Worm (Caenorhabditis elegans) whole organism, L1 larva: ENCODE data around the gene rps-14.

Experiments used
- C04F5.9 ChIP-seq: sonication (generic microtip); optimal IDR thresholded peaks from 2 replicates; lab custom pipeline; 2016; ENCODE audit warnings: missing genetic modification characterization, missing compliant biosample characterization
- C16A3.4 ChIP-seq: fragments of 150-350 bp; optimal IDR thresholded peaks from 2 replicates; lab custom pipeline; 2014; ENCODE audit warnings: missing biosample characterization, missing genetic modification characterization
- C34B4.2 ChIP-seq: sonication (generic microtip); optimal IDR thresholded peaks from 2 replicates; lab custom pipeline; 2017; ENCODE audit warnings: mild to moderate bottlenecking, missing genetic modification characterization, missing compliant biosample characterization
- aha-1 ChIP-seq: fragments of 150-350 bp; optimal IDR thresholded peaks from 2 replicates; lab custom pipeline; 2014; ENCODE audit warnings: missing biosample characterization, missing genetic modification characterization
- ama-1 ChIP-seq: fragments of 150-350 bp; optimal IDR thresholded peaks from 2 replicates; lab custom pipeline; 2014
- ceh-63 ChIP-seq: fragments of 200-800 bp; sonication (Bioruptor generic); optimal IDR thresholded peaks from 2 replicates; lab custom pipeline; 2018; ENCODE audit warnings: mild to moderate bottlenecking, missing genetic modification characterization, missing compliant biosample characterization
- ceh-8 ChIP-seq: fragments of 200-800 bp; sonication (Bioruptor generic); optimal IDR thresholded peaks from 2 replicates; lab custom pipeline; 2018; ENCODE audit warnings: mild to moderate bottlenecking, missing genetic modification characterization, moderate library complexity, missing compliant biosample characterization
- ceh-82 ChIP-seq, 3 experiments: fragments of 150-350 bp in 1 of 3; sonication (generic microtip) in 2 of 3; optimal IDR thresholded peaks; 2 replicates each; lab custom pipeline; 2014 to 2017; ENCODE audit warnings: missing biosample characterization in 3 of 3, missing genetic modification characterization in 3 of 3
- dpl-1 ChIP-seq, 3 experiments: fragments of 150-350 bp in 2 of 3; sonication (generic microtip) in 1 of 3; optimal IDR thresholded peaks; 2 replicates each; lab custom pipeline; 2014 to 2017; ENCODE audit warnings: missing biosample characterization in 3 of 3, missing genetic modification characterization in 3 of 3, missing genetic modification reagents in 3 of 3
- dsc-1 ChIP-seq: sonication (generic microtip); optimal IDR thresholded peaks from 2 replicates; lab custom pipeline; 2016; ENCODE audit warnings: mild to moderate bottlenecking, missing genetic modification characterization, missing compliant biosample characterization
- efl-1 ChIP-seq, 4 experiments: fragments of 150-350 bp; optimal IDR thresholded peaks in 3 of 4; peaks in 1 of 4; 1 replicate in 1 of 4; 2 replicates in 3 of 4; lab custom pipeline; 2014; ENCODE audit warnings: missing biosample characterization in 2 of 4, missing genetic modification characterization in 2 of 4, missing genetic modification reagents in 2 of 4
- efl-3 ChIP-seq: fragments of 200-800 bp; sonication (Bioruptor generic); optimal IDR thresholded peaks from 2 replicates; lab custom pipeline; 2018; ENCODE audit warnings: mild to moderate bottlenecking, missing genetic modification characterization, missing compliant biosample characterization
- egl-13 ChIP-seq: sonication (generic microtip); optimal IDR thresholded peaks from 2 replicates; lab custom pipeline; 2016; ENCODE audit warnings: missing genotype, missing genetic modification reagents, missing genetic modification characterization, missing compliant biosample characterization
- egl-27 ChIP-seq, 2 experiments: fragments of 150-350 bp in 1 of 2; sonication (generic microtip); optimal IDR thresholded peaks; 3 replicates each; lab custom pipeline; 2017 to 2018; ENCODE audit warnings: missing biosample characterization in 2 of 2, missing genetic modification characterization in 2 of 2, missing genetic modification reagents in 2 of 2
- elt-2 ChIP-seq: sonication (generic microtip); optimal IDR thresholded peaks from 2 replicates; lab custom pipeline; 2016; ENCODE audit warnings: missing genetic modification characterization, mild to moderate bottlenecking, inconsistent platforms, missing compliant biosample characterization, missing genetic modification reagents
- ets-5 ChIP-seq: fragments of 200-800 bp; sonication (Bioruptor generic); IDR thresholded peaks from 2 replicates; pipeline ENCODE4 v1.3.6; 2022; ENCODE audit warnings: missing genetic modification characterization, missing compliant biosample characterization
- fkh-10 ChIP-seq: sonication (generic microtip); optimal IDR thresholded peaks from 2 replicates; lab custom pipeline; 2017; ENCODE audit warnings: missing biosample characterization, missing genetic modification reagents, missing genetic modification characterization
- hlh-17 ChIP-seq: fragments of 200-800 bp; sonication (Bioruptor generic); optimal IDR thresholded peaks from 2 replicates; lab custom pipeline; 2018; ENCODE audit warnings: missing genetic modification characterization, mild to moderate bottlenecking, missing compliant biosample characterization, moderate library complexity, borderline replicate concordance
- hpl-2 ChIP-seq: fragments of 150-350 bp; optimal IDR thresholded peaks from 2 replicates; lab custom pipeline; 2014; ENCODE audit warnings: missing biosample characterization, missing genetic modification reagents, missing genetic modification characterization
- irx-1 ChIP-seq: sonication (generic microtip); optimal IDR thresholded peaks from 2 replicates; lab custom pipeline; 2016; ENCODE audit warnings: missing genetic modification characterization, missing compliant biosample characterization
- isw-1 ChIP-seq: fragments of 200-800 bp; sonication (Bioruptor generic); IDR thresholded peaks from 2 replicates; pipeline ENCODE4 v1.3.6; 2022; ENCODE audit warnings: missing genetic modification characterization, missing compliant biosample characterization
- jun-1 ChIP-seq: fragments of 150-350 bp; optimal IDR thresholded peaks from 2 replicates; lab custom pipeline; 2014; ENCODE audit warnings: missing biosample characterization, missing genetic modification reagents, missing genetic modification characterization
- lin-13 ChIP-seq: fragments of 150-350 bp; optimal IDR thresholded peaks from 2 replicates; lab custom pipeline; 2014; ENCODE audit warnings: missing biosample characterization, missing genetic modification reagents, missing genetic modification characterization
- lin-39 ChIP-seq: fragments of 150-350 bp; optimal IDR thresholded peaks from 2 replicates; lab custom pipeline; 2014; ENCODE audit warnings: missing biosample characterization, missing genetic modification reagents, missing genetic modification characterization
- lir-3 ChIP-seq: sonication (generic microtip); optimal IDR thresholded peaks from 2 replicates; lab custom pipeline; 2016; ENCODE audit warnings: mild to moderate bottlenecking, missing genetic modification characterization, moderate library complexity, missing compliant biosample characterization; ENCODE audit not compliant: poor library complexity
- lsy-2 ChIP-seq, 2 experiments: fragments of 150-350 bp; optimal IDR thresholded peaks; 2 replicates each; lab custom pipeline; 2014; ENCODE audit warnings: missing biosample characterization in 2 of 2, missing genetic modification characterization in 2 of 2
- mab-9 ChIP-seq: fragments of 200-800 bp; sonication (Bioruptor generic); IDR thresholded peaks from 2 replicates; pipeline ENCODE4 v1.3.6; 2022; ENCODE audit warnings: missing genetic modification reagents, missing genetic modification characterization, missing compliant biosample characterization
- mdl-1 ChIP-seq, 2 experiments: fragments of 150-350 bp; optimal IDR thresholded peaks; 2 replicates each; lab custom pipeline; 2014 to 2017; ENCODE audit warnings: missing biosample characterization in 2 of 2, missing genetic modification characterization in 2 of 2, inconsistent platforms in 1 of 2
- nhr-19 ChIP-seq: fragments of 200-800 bp; sonication (Bioruptor generic); conservative IDR thresholded peaks from 2 replicates; pipeline ENCODE4 v1.3.6; 2022; ENCODE audit warnings: missing genetic modification characterization, missing compliant biosample characterization
- nhr-20 ChIP-seq: sonication (generic microtip); optimal IDR thresholded peaks from 2 replicates; lab custom pipeline; 2016; ENCODE audit warnings: mild to moderate bottlenecking, missing genetic modification characterization, missing compliant biosample characterization
- nhr-237 ChIP-seq: fragments of 150-350 bp; optimal IDR thresholded peaks from 2 replicates; lab custom pipeline; 2014; ENCODE audit warnings: missing biosample characterization, missing genetic modification characterization
- nhr-47 ChIP-seq: sonication (generic microtip); optimal IDR thresholded peaks from 2 replicates; lab custom pipeline; 2016; ENCODE audit warnings: mild to moderate bottlenecking, missing genetic modification characterization, moderate library complexity, missing compliant biosample characterization
- nhr-77 ChIP-seq: fragments of 150-350 bp; optimal IDR thresholded peaks from 2 replicates; lab custom pipeline; 2014; ENCODE audit warnings: missing biosample characterization, missing genetic modification characterization
- nhr-90 ChIP-seq: sonication (generic microtip); optimal IDR thresholded peaks from 2 replicates; lab custom pipeline; 2016; ENCODE audit warnings: mild to moderate bottlenecking, missing genetic modification characterization, missing compliant biosample characterization; ENCODE audit not compliant: poor library complexity
- pag-3 ChIP-seq: sonication (generic microtip); optimal IDR thresholded peaks from 2 replicates; lab custom pipeline; 2017; ENCODE audit warnings: missing genetic modification characterization, mild to moderate bottlenecking, missing compliant biosample characterization, antibody characterized with exemption, borderline replicate concordance; ENCODE audit not compliant: insufficient read depth
- pqm-1 ChIP-seq: sonication (generic microtip); optimal IDR thresholded peaks from 3 replicates; lab custom pipeline; 2017; ENCODE audit warnings: missing biosample characterization, missing genetic modification characterization
- rnt-1 ChIP-seq: sonication (generic microtip); optimal IDR thresholded peaks from 2 replicates; lab custom pipeline; 2016; ENCODE audit warnings: mild to moderate bottlenecking, missing genetic modification characterization, moderate library complexity, missing compliant biosample characterization
- skn-1 ChIP-seq: fragments of 150-350 bp; optimal IDR thresholded peaks from 2 replicates; lab custom pipeline; 2014; ENCODE audit warnings: missing biosample characterization, missing genetic modification characterization
- snpc-4 ChIP-seq: fragments of 150-350 bp; optimal IDR thresholded peaks from 2 replicates; lab custom pipeline; 2014; ENCODE audit warnings: missing biosample characterization, missing genetic modification characterization
- snu-23 ChIP-seq: sonication (generic microtip); optimal IDR thresholded peaks from 2 replicates; lab custom pipeline; 2016; ENCODE audit warnings: missing genetic modification characterization, missing compliant biosample characterization
- sox-4 ChIP-seq: sonication (generic microtip); optimal IDR thresholded peaks from 2 replicates; lab custom pipeline; 2016; ENCODE audit warnings: missing genetic modification characterization, missing compliant biosample characterization
- sptf-1 ChIP-seq: fragments of 150-350 bp; optimal IDR thresholded peaks from 2 replicates; lab custom pipeline; 2014; ENCODE audit warnings: missing biosample characterization, missing genetic modification characterization
- sup-37 ChIP-seq: fragments of 200-800 bp; sonication (Bioruptor generic); optimal IDR thresholded peaks from 2 replicates; lab custom pipeline; 2018; ENCODE audit warnings: mild to moderate bottlenecking, missing genetic modification characterization, missing compliant biosample characterization
- swsn-7 ChIP-seq: sonication (generic microtip); optimal IDR thresholded peaks from 2 replicates; lab custom pipeline; 2016; ENCODE audit warnings: missing genetic modification characterization, missing compliant biosample characterization
- tlp-1 ChIP-seq: fragments of 150-350 bp; optimal IDR thresholded peaks from 2 replicates; lab custom pipeline; 2014; ENCODE audit warnings: missing biosample characterization, missing genetic modification characterization
- unc-130 ChIP-seq: fragments of 150-350 bp; optimal IDR thresholded peaks from 2 replicates; lab custom pipeline; 2017; ENCODE audit warnings: missing biosample characterization, missing genetic modification characterization, inconsistent platforms
- unc-30 ChIP-seq: sonication (generic microtip); optimal IDR thresholded peaks from 2 replicates; lab custom pipeline; 2017; ENCODE audit warnings: missing biosample characterization, missing genetic modification characterization
- unc-86 ChIP-seq: sonication (generic microtip); optimal IDR thresholded peaks from 2 replicates; lab custom pipeline; 2016; ENCODE audit warnings: missing genetic modification characterization, missing compliant biosample characterization
- unc-98 ChIP-seq: fragments of 200-800 bp; sonication (Bioruptor generic); IDR thresholded peaks from 2 replicates; pipeline ENCODE4 v1.3.6; 2022; ENCODE audit warnings: missing genetic modification characterization, missing compliant biosample characterization
- zag-1 ChIP-seq: fragments of 150-350 bp; optimal IDR thresholded peaks from 2 replicates; lab custom pipeline; 2014; ENCODE audit warnings: missing biosample characterization, missing genetic modification characterization
- zip-4 ChIP-seq: fragments of 200-800 bp; sonication (Bioruptor generic); optimal IDR thresholded peaks from 2 replicates; lab custom pipeline; 2018; ENCODE audit warnings: mild to moderate bottlenecking, missing genetic modification characterization, moderate library complexity, missing compliant biosample characterization
- ztf-11 ChIP-seq, 2 experiments: sonication (generic microtip); optimal IDR thresholded peaks; 2 replicates each; lab custom pipeline; 2016 to 2017; ENCODE audit warnings: missing genetic modification characterization in 2 of 2, missing biosample characterization in 1 of 2, missing compliant biosample characterization in 1 of 2

rps-14 gene

ce11 chrIII:7155631-7156030 lies 23.8 kb downstream of the rps-14 start (continued):
- TF ChIP-seq mab-9 (peak; percentile 82), irx-1 (tag; lab: Kevin White, UChicago) (peak; percentile 86), skn-1 (tag; lab: Kevin White, UChicago) (peak; percentile 70), hlh-17 (GFP tag; lab: Kevin White, UChicago) (no peak), ceh-8 (GFP tag; lab: Kevin White, UChicago) (peak; percentile 82), nhr-90 (tag; lab: Kevin White, UChicago) (peak; percentile 86), pag-3 (tag; lab: Kevin White, UChicago) (no peak), zag-1 (tag; lab: Kevin White, UChicago) (peak; percentile 79), mdl-1 (tag; optimal IDR thresholded peaks at IDR 0.05; lab: Kevin White, UChicago) (peak; percentile 91 to 99), nhr-77 (tag; lab: Kevin White, UChicago) (peak; percentile 86), ceh-63 (no peak), C04F5.9 (tag; lab: Kevin White, UChicago) (peak; percentile 43), efl-1 (optimal IDR thresholded peaks at IDR 0.05; lab: Kevin White, UChicago) (peak; percentile 87 to 92), efl-1 (GFP tag; optimal IDR thresholded peaks at IDR 0.05 in 1 of 2; lab: Kevin White, UChicago) (peak; percentile 61 to 97), lin-13 (GFP tag; lab: Kevin White, UChicago) (peak; percentile 89), unc-130 (tag; lab: Kevin White, UChicago) (peak; percentile 57), fkh-10 (GFP tag; lab: Kevin White, UChicago) (peak; percentile 91), egl-13 (tag; lab: Kevin White, UChicago) (peak; percentile 82), pqm-1 (tag; lab: Kevin White, UChicago) (peak; percentile 51), snpc-4 (tag; lab: Kevin White, UChicago) (peak; percentile 68), efl-3 (no peak), nhr-20 (tag; lab: Kevin White, UChicago) (peak; percentile 95), tlp-1 (no peak), swsn-7 (tag; lab: Kevin White, UChicago) (peak; percentile 94), C34B4.2 (no peak), ets-5 (GFP tag; lab: Robert Waterston, UW) (no peak), sptf-1 (tag; lab: Kevin White, UChicago) (no peak), nhr-237 (tag; lab: Kevin White, UChicago) (peak; percentile 52), lin-39 (tag; lab: Kevin White, UChicago) (peak; percentile 72), dsc-1 (tag; lab: Kevin White, UChicago) (peak; percentile 86), dpl-1 (GFP tag; optimal IDR thresholded peaks at IDR 0.05; lab: Kevin White, UChicago) (peak; percentile 64 to 74 (median 72)), jun-1 (tag; lab: Kevin White, UChicago) (peak; percentile 88), C16A3.4 (tag; lab: Kevin White, UChicago) (peak; percentile 87), ama-1 (peak; percentile 83), nhr-19 (GFP tag; lab: Robert Waterston, UW) (peak; percentile 93), hpl-2 (GFP tag; lab: Kevin White, UChicago) (peak; percentile 75), elt-2 (tag; lab: Kevin White, UChicago) (peak; percentile 80), ztf-11 (tag; optimal IDR thresholded peaks at IDR 0.05; lab: Kevin White, UChicago) (peak in 1 of 2 experiments; percentile 43), lir-3 (peak; percentile 75), unc-86 (tag; lab: Kevin White, UChicago) (peak; percentile 97), zip-4 (GFP tag; lab: Kevin White, UChicago) (peak; percentile 49), nhr-47 (peak; percentile 95), snu-23 (GFP tag; lab: Kevin White, UChicago) (peak; percentile 97), ceh-82 (tag; optimal IDR thresholded peaks at IDR 0.05; lab: Kevin White, UChicago) (peak; percentile 79 to 92 (median 89)), unc-30 (no peak), unc-98 (GFP tag; lab: Robert Waterston, UW) (peak; percentile 71), egl-27 (tag; optimal IDR thresholded peaks at IDR 0.05; lab: Kevin White, UChicago) (peak; percentile 100), lsy-2 (tag; optimal IDR thresholded peaks at IDR 0.05; lab: Kevin White, UChicago) (peak; percentile 92 to 94), isw-1 (GFP tag; lab: Robert Waterston, UW) (peak; percentile 93), rnt-1 (tag; lab: Kevin White, UChicago) (peak; percentile 90), sox-4 (tag; lab: Kevin White, UChicago) (peak; percentile 62), sup-37 (GFP tag; lab: Kevin White, UChicago) (peak; percentile 41), aha-1 (tag; lab: Kevin White, UChicago) (peak; percentile 34)
